Fruit fly (Drosophila melanogaster): ENCODE results near the gene ppk27.

dm6 chr3L:3755713-3756112 lies 712 bp upstream of the ppk27 start:
- TF ChIP-seq Stat92E (GFP tag; optimal IDR thresholded peaks at IDR 0.05): no peak
- no peak for TF ChIP-seq CG14860 (GFP tag; IDR thresholded peaks at IDR 0.05; ENCODE audit: partially characterized antibody)
- peak; percentile 52 for TF ChIP-seq caup (GFP tag; optimal IDR thresholded peaks at IDR 0.05; ENCODE audit: severe bottlenecking)
- no peak for TF ChIP-seq phol (tag; optimal IDR thresholded peaks at IDR 0.05)
- TF ChIP-seq tio (GFP tag; optimal IDR thresholded peaks at IDR 0.05): peak; percentile 7
- TF ChIP-seq trh (GFP tag; optimal IDR thresholded peaks at IDR 0.05): no peak
- no peak for TF ChIP-seq PHDP (tag; optimal IDR thresholded peaks at IDR 0.05)
- TF ChIP-seq CG10366 (GFP tag; IDR thresholded peaks at IDR 0.05): no peak
- TF ChIP-seq Sry-δ (GFP tag; optimal IDR thresholded peaks at IDR 0.05): no peak
- TF ChIP-seq CG9817 (tag; optimal IDR thresholded peaks at IDR 0.05): no peak
- TF ChIP-seq CG1602 (GFP tag; optimal IDR thresholded peaks at IDR 0.05): no peak
